Worm (Caenorhabditis elegans): ENCODE results near the gene ins-14.

Gene ins-14

DNA sequence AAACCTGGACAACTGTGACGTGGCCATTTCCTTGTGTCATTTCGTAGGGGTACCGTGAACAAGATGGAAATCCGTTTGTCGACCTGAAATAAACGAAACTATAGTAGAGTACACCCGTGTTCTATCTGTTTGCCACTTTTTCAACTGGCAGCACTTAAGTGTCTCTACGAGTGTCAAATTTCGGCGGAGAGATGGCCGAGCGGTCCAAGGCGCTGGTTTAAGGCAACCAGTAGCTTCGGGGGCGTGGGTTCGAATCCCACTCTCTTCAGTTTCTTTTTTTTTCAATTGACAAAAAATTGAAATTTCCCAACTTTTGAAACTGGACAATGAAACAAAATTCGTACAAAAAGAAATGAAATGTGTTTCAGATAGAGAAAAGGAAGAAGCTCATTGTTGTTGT is 24.0 kb downstream of the ins-14 start:
- TF ChIP-seq tbx-37 (GFP tag; conservative IDR thresholded peaks at IDR 0.05), result peak; percentile 62
- TF ChIP-seq hnd-1 (tag; optimal IDR thresholded peaks at IDR 0.05), result peak; percentile 2
- TF ChIP-seq hmbx-1 (tag; optimal IDR thresholded peaks at IDR 0.05), result no peak
- TF ChIP-seq tbx-11 (GFP tag; IDR thresholded peaks at IDR 0.05), result 0 out of 2 replicates have a peak, but pooled peaks have one; percentile 49
- TF ChIP-seq hmg-4 (GFP tag; optimal IDR thresholded peaks at IDR 0.05), result peak; percentile 36
- peak; percentile 68 for TF ChIP-seq pes-1 (GFP tag; IDR thresholded peaks at IDR 0.05)
- TF ChIP-seq tra-4 (tag; optimal IDR thresholded peaks at IDR 0.05), result no peak
- TF ChIP-seq F13C5.2 (tag; optimal IDR thresholded peaks at IDR 0.05), result peak; percentile 3
- TF ChIP-seq ceh-36 (tag; optimal IDR thresholded peaks at IDR 0.05), result no peak
- no peak; the same call in 1 of the 2 replicates for TF ChIP-seq sea-1 (GFP tag; conservative IDR thresholded peaks at IDR 0.05)
- TF ChIP-seq ets-7 (tag; optimal IDR thresholded peaks at IDR 0.05), result no peak
- TF ChIP-seq aly-1 (tag; optimal IDR thresholded peaks at IDR 0.05), result no peak
- 0 out of 2 replicates have a peak, but pooled peaks have one; percentile 14 for TF ChIP-seq flt-1 (GFP tag; IDR thresholded peaks at IDR 0.05)

DNA sequence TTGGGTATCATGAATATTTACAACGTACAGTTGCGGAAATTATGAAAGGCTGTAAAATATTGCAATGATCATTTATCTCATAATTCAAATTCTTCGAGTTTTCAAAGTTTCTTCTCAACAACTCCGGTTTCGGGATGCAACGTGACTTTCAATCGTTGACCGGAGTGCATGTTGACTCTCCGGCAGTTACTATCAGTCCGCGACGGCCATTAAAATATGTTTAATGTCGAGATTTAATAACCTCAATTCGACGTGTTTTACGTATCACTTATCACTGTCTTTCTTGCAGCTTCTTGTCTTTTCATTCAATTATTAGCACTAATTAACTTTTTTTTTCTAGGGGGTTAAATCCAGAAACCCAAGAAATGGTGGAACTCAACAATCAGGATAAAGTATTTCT is 27.4 kb downstream of the ins-14 start, which contains the start of gene tsp-10:
Gene tsp-10 (plus strand): TSS at position 366 of the 400 bp plus-strand sequence.
- TF ChIP-seq aly-1 (tag; optimal IDR thresholded peaks at IDR 0.05), result no peak
- no peak for TF ChIP-seq ets-7 (tag; optimal IDR thresholded peaks at IDR 0.05)
- no peak for TF ChIP-seq B0310.2 (tag; optimal IDR thresholded peaks at IDR 0.05)
- no peak for TF ChIP-seq pes-1 (GFP tag; IDR thresholded peaks at IDR 0.05)
- no peak for TF ChIP-seq ceh-13 (GFP tag; optimal IDR thresholded peaks at IDR 0.05)
- no peak for TF ChIP-seq hmbx-1 (tag; optimal IDR thresholded peaks at IDR 0.05)
- TF ChIP-seq ama-1 (optimal IDR thresholded peaks at IDR 0.05), result no peak
- TF ChIP-seq F13C5.2 (tag; optimal IDR thresholded peaks at IDR 0.05), result no peak
- no peak for TF ChIP-seq sea-1 (GFP tag; conservative IDR thresholded peaks at IDR 0.05)
- TF ChIP-seq hnd-1 (tag; optimal IDR thresholded peaks at IDR 0.05), result no peak
- TF ChIP-seq tra-4 (tag; optimal IDR thresholded peaks at IDR 0.05), result no peak
- TF ChIP-seq tbx-37 (GFP tag; conservative IDR thresholded peaks at IDR 0.05), result no peak
- no peak for TF ChIP-seq scrt-1 (GFP tag; IDR thresholded peaks at IDR 0.05)
- TF ChIP-seq ceh-36 (tag; optimal IDR thresholded peaks at IDR 0.05), result no peak
- TF ChIP-seq hmg-4 (GFP tag; optimal IDR thresholded peaks at IDR 0.05), result no peak
- TF ChIP-seq flt-1 (GFP tag; IDR thresholded peaks at IDR 0.05), result no peak
- no peak for TF ChIP-seq tbx-11 (GFP tag; IDR thresholded peaks at IDR 0.05)

- TF ChIP-seq sea-1 (GFP tag; conservative IDR thresholded peaks at IDR 0.05) (no peak), flt-1 (GFP tag; IDR thresholded peaks at IDR 0.05) (no peak), pes-1 (GFP tag; IDR thresholded peaks at IDR 0.05) (no peak), scrt-1 (GFP tag; IDR thresholded peaks at IDR 0.05) (no peak), ets-7 (tag; optimal IDR thresholded peaks at IDR 0.05) (no peak), B0310.2 (tag; optimal IDR thresholded peaks at IDR 0.05) (no peak), hmg-4 (GFP tag; optimal IDR thresholded peaks at IDR 0.05) (no peak), hnd-1 (tag; optimal IDR thresholded peaks at IDR 0.05) (no peak), tra-4 (tag; optimal IDR thresholded peaks at IDR 0.05) (no peak), hmbx-1 (tag; optimal IDR thresholded peaks at IDR 0.05) (no peak), ceh-13 (GFP tag; optimal IDR thresholded peaks at IDR 0.05) (no peak)
Measured at ce11 chrII:6716638-6717037, 29.0 kb downstream of the ins-14 start, which contains the start of the genes T14B4.5 and T14B4.20. Gene T14B4.5, plus strand, starts transcription at chrII:6716863. Gene T14B4.20, plus strand, starts transcription at chrII:6716901.

- TF ChIP-seq scrt-1 (GFP tag; IDR thresholded peaks at IDR 0.05) (no peak), F13C5.2 (tag; optimal IDR thresholded peaks at IDR 0.05) (no peak), tbx-11 (GFP tag; IDR thresholded peaks at IDR 0.05) (no peak), sea-1 (GFP tag; conservative IDR thresholded peaks at IDR 0.05) (no peak), aly-1 (tag; optimal IDR thresholded peaks at IDR 0.05) (no peak)
Measured at ce11 chrII:6715853-6716252, 29.8 kb downstream of the ins-14 start.

DNA sequence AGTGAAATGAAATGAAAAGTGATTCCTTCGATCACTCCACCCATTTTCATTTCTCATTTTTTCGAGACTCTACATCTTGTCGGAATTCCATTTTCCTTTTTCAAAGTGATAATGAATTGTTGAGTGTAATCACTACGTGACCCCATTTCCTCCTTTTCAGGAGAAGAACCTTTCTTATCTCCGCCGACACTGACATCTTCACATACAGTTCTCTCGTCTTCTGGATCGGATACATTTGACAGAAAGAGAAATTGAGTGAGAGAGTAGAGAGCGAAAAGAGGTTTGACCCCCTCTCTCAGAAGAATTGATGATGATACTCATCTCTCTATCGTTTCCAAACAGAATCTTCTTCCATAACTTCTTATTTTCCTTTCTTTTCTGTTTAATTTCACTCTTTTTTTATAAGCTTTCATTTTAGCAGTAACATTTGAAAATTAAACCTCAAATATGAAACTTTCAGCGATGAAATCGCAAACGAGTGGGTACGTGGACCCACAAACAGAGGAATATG is 31.7 kb downstream of the ins-14 start, which contains the start of gene dpy-2:
Gene dpy-2 (plus strand): TSS at position 461 of the 511 bp plus-strand sequence.
- TF ChIP-seq hmbx-1 (tag; optimal IDR thresholded peaks at IDR 0.05) (no peak), tbx-11 (GFP tag; IDR thresholded peaks at IDR 0.05) (no peak)

DNA sequence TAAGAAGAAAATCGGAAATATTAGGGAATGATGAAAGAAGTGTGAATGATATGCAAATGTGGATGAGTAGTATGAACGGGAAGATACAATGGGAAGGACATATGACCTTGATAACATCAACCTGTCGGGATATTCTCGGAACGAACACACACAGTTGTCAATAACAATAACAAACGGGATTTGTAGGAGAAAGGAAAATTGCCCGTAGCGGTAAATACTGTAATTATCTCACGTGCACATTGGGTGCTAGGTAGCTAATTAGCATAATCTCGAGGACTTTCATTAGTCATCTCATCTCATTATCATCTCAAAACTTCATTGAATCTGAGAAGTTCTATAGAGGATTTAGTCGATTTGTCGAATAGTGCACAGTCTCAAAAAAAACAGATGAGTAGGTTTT is 32.6 kb downstream of the ins-14 start:
- TF ChIP-seq tbx-37 (GFP tag; conservative IDR thresholded peaks at IDR 0.05), result no peak
- no peak for TF ChIP-seq ceh-36 (tag; optimal IDR thresholded peaks at IDR 0.05)
- TF ChIP-seq ets-7 (tag; optimal IDR thresholded peaks at IDR 0.05), result no peak
- TF ChIP-seq hmg-4 (GFP tag; optimal IDR thresholded peaks at IDR 0.05), result no peak
- TF ChIP-seq aly-1 (tag; optimal IDR thresholded peaks at IDR 0.05), result no peak
- TF ChIP-seq ama-1 (optimal IDR thresholded peaks at IDR 0.05), result no peak
- no peak for TF ChIP-seq scrt-1 (GFP tag; IDR thresholded peaks at IDR 0.05)
- TF ChIP-seq tra-4 (tag; optimal IDR thresholded peaks at IDR 0.05), result no peak
- TF ChIP-seq tbx-11 (GFP tag; IDR thresholded peaks at IDR 0.05), result no peak

DNA sequence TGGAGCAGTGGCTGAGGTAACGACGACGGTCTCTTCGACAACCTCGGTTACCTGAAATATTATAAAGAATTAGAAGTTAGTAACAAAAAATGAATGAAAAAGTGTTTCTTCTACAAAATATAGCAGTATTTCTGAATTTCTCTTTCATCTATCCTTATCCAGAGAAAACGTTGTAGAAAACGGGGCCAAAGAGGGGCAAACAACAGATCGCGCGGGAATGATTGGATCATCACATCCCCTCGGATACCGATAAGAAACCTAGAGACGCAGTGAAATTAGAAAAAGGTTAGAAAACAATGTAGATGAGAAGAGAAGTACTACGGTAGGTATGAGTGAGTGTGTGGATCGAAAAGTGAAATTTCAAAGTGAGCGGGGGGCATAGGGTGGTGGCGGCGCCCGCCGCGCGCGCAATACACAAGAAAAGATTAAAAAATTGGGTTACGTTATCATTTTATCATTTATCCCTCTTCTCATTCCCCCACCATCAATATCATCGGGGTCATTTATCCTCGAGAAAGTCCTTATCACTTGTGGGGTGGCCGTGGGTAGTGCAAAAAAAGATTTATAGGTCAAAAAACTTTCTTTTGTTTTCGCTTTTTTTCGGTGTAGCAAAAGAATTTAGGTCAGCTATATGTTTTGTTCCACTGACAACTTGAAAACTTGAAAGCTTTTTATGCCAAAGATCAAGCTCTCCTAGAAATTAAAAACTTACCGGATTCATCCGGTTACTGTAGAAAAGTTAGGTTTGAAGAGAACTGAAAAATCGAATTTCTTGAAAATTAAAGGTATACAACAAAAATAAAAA is 33.2 kb downstream of the ins-14 start, which contains the start of the genes dpy-10 and T14B4.19:
Gene dpy-10 (minus strand): TSS at position 51 of the 805 bp plus-strand sequence.
Gene T14B4.19 (minus strand): TSS at position 755 of the 805 bp plus-strand sequence.
- TF ChIP-seq flt-1 (GFP tag; IDR thresholded peaks at IDR 0.05) (no peak), ceh-36 (tag; optimal IDR thresholded peaks at IDR 0.05) (peak; percentile 19)

ce11 chrII:6710596-6710995 is 35.0 kb downstream of the ins-14 start:
- TF ChIP-seq hnd-1 (tag; optimal IDR thresholded peaks at IDR 0.05) (no peak), aly-1 (tag; optimal IDR thresholded peaks at IDR 0.05) (peak; percentile 4), ceh-36 (tag; optimal IDR thresholded peaks at IDR 0.05) (peak; percentile 9), ceh-13 (GFP tag; optimal IDR thresholded peaks at IDR 0.05) (no peak)
